Fruit fly (Drosophila melanogaster) whole organism, prepupa: ENCODE results near the gene mwh.

Source experiments
- CG10631 ChIP-seq: fragments of 200-800 bp; sonication (Bioruptor generic); optimal IDR thresholded peaks from 2 replicates; lab custom pipeline; 2016; ENCODE audit warnings: missing biosample characterization, missing genetic modification characterization
- CG11902 ChIP-seq: fragments of 200-800 bp; sonication (Bioruptor generic); optimal IDR thresholded peaks from 3 replicates; lab custom pipeline; 2016; ENCODE audit warnings: missing biosample characterization, missing genetic modification characterization
- CG32006 ChIP-seq: fragments of 200-800 bp; sonication (Bioruptor generic); optimal IDR thresholded peaks from 3 replicates; lab custom pipeline; 2017; ENCODE audit warnings: missing biosample characterization, mild to moderate bottlenecking, missing genetic modification characterization
- CG3919 ChIP-seq: fragments of 200-800 bp; sonication (Bioruptor generic); optimal IDR thresholded peaks from 3 replicates; lab custom pipeline; 2016; ENCODE audit warnings: missing biosample characterization, missing genetic modification characterization
- CG4318 ChIP-seq: fragments of 200-800 bp; sonication (Bioruptor generic); optimal IDR thresholded peaks from 3 replicates; lab custom pipeline; 2017; ENCODE audit warnings: missing biosample characterization, mild to moderate bottlenecking, missing genetic modification characterization
- CG8119 ChIP-seq: fragments of 200-800 bp; sonication (Bioruptor generic); IDR thresholded peaks from 3 replicates; pipeline ENCODE4 v1.3.6; 2022; ENCODE audit warnings: missing biosample characterization, missing genetic modification characterization
- Eip75B ChIP-seq: fragments of 200-800 bp; sonication (Bioruptor generic); optimal IDR thresholded peaks from 3 replicates; lab custom pipeline; 2016; ENCODE audit warnings: missing biosample characterization, missing genetic modification characterization
- Gug ChIP-seq: fragments of 200-800 bp; sonication (Bioruptor generic); IDR thresholded peaks from 2 replicates; pipeline ENCODE4 v1.3.6; 2022; ENCODE audit warnings: missing biosample characterization, missing genetic modification characterization
- Hr39 ChIP-seq: fragments of 200-800 bp; sonication (Bioruptor generic); optimal IDR thresholded peaks from 2 replicates; lab custom pipeline; 2016; ENCODE audit warnings: missing biosample characterization, missing genetic modification characterization
- dac ChIP-seq: fragments of 200-800 bp; sonication (Bioruptor generic); optimal IDR thresholded peaks from 2 replicates; lab custom pipeline; 2017; ENCODE audit warnings: missing biosample characterization, mild to moderate bottlenecking, missing genetic modification characterization
- eg ChIP-seq: fragments of 200-800 bp; sonication (Bioruptor generic); IDR thresholded peaks from 3 replicates; pipeline ENCODE4 v1.3.6; 2022; ENCODE audit warnings: missing biosample characterization, missing genetic modification characterization
- fkh ChIP-seq: fragments of 200-800 bp; sonication (Bioruptor generic); optimal IDR thresholded peaks from 3 replicates; lab custom pipeline; 2017; ENCODE audit warnings: missing biosample characterization, mild to moderate bottlenecking, missing genetic modification characterization, moderate library complexity
- lz ChIP-seq: fragments of 200-800 bp; sonication (Bioruptor generic); optimal IDR thresholded peaks from 3 replicates; lab custom pipeline; 2016; ENCODE audit warnings: missing biosample characterization, missing genetic modification characterization
- salr ChIP-seq, 2 experiments: fragments of 200-800 bp; sonication (Bioruptor generic); optimal IDR thresholded peaks; 3 replicates each; lab custom pipeline; 2016 to 2018; ENCODE audit warnings: missing biosample characterization in 2 of 2, missing genetic modification characterization in 2 of 2, mild to moderate bottlenecking in 1 of 2

DNA sequence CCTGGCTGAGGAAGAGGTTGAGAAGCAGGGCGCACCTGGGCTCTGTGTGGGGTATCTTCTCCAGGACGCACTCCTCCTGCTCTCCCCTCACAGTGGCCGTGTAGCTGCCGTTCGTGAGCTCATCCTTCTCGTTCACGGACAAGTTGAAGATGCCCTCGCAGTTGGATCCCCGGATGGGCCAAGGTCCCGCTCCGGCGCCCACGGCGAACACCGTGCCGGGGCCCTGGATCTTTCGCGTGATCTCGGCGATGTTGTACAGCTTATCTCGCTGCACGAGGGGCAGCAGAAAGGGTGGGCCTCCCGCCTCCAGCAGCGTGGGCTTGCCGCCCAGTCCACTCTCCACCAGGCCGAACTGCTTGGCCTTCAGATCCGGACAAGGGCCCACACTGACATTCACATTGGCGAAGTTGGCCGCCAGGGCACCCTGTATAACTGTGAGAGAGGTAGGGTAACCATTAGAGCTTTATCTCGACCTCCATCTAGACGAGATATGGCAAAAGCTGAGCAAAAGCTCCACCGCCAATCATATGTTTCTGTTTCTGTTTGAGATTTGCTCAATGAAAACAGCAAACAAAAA is 3.4 kb downstream of the mwh start:
- no peak for TF ChIP-seq Eip75B (GFP tag; lab: Kevin White, UChicago)
- no peak for TF ChIP-seq salr (GFP tag; optimal IDR thresholded peaks at IDR 0.05; lab: Kevin White, UChicago)
- TF ChIP-seq eg (GFP tag; lab: Robert Waterston, UW) = no peak
- no peak for TF ChIP-seq Hr39 (GFP tag; lab: Kevin White, UChicago)
- no peak for TF ChIP-seq Gug
- TF ChIP-seq CG32006 (GFP tag; lab: Kevin White, UChicago) = no peak
- no peak for TF ChIP-seq fkh (GFP tag; lab: Kevin White, UChicago)
- TF ChIP-seq CG8119 = no peak
- no peak for TF ChIP-seq CG10631 (GFP tag; lab: Kevin White, UChicago)
- no peak for TF ChIP-seq CG11902 (GFP tag; lab: Kevin White, UChicago)
- no peak for TF ChIP-seq lz (GFP tag; lab: Kevin White, UChicago)
- TF ChIP-seq dac = no peak
- TF ChIP-seq CG3919 (GFP tag; lab: Kevin White, UChicago) = no peak
- TF ChIP-seq CG4318 (GFP tag; lab: Kevin White, UChicago) = no peak
